Fruit fly (Drosophila melanogaster) whole organism, adult: ENCODE data around the gene Mbs.

ENCODE experiments used
- CG11617 ChIP-seq: fragments of 200-800 bp; sonication (Bioruptor generic); optimal IDR thresholded peaks from 2 replicates; lab custom pipeline; 2017; ENCODE audit warnings: mild to moderate bottlenecking, missing biosample characterization, missing genetic modification reagents, missing genetic modification characterization
- CG12768 ChIP-seq: fragments of 200-800 bp; sonication (Bioruptor generic); optimal IDR thresholded peaks from 2 replicates; lab custom pipeline; 2017; ENCODE audit warnings: missing biosample characterization, missing genetic modification characterization, mild to moderate bottlenecking, moderate library complexity, missing genetic modification reagents
- CG14711 ChIP-seq: fragments of 200-800 bp; sonication (Bioruptor generic); optimal IDR thresholded peaks from 2 replicates; lab custom pipeline; 2018; ENCODE audit warnings: missing biosample characterization, mild to moderate bottlenecking, missing genetic modification characterization, moderate library complexity
- CG1620 ChIP-seq: fragments of 200-800 bp; sonication (Bioruptor generic); optimal IDR thresholded peaks from 2 replicates; lab custom pipeline; 2016; ENCODE audit warnings: missing biosample characterization, missing genetic modification characterization
- CG33017 ChIP-seq: fragments of 200-800 bp; sonication (Bioruptor generic); optimal IDR thresholded peaks from 2 replicates; lab custom pipeline; 2018; ENCODE audit warnings: missing biosample characterization, mild to moderate bottlenecking, missing genetic modification characterization, moderate library complexity
- CG5204 ChIP-seq: fragments of 200-800 bp; sonication (Bioruptor generic); optimal IDR thresholded peaks from 2 replicates; lab custom pipeline; 2016; ENCODE audit warnings: missing biosample characterization, missing genetic modification characterization
- CG7045 ChIP-seq: fragments of 200-800 bp; sonication (Bioruptor generic); optimal IDR thresholded peaks from 2 replicates; lab custom pipeline; 2017; ENCODE audit warnings: missing biosample characterization, mild to moderate bottlenecking, missing genetic modification characterization
- CG7101 ChIP-seq: fragments of 200-800 bp; sonication (Bioruptor generic); optimal IDR thresholded peaks from 2 replicates; lab custom pipeline; 2018; ENCODE audit warnings: missing biosample characterization, mild to moderate bottlenecking, missing genetic modification characterization, moderate library complexity
- Clk ChIP-seq: fragments of 200-800 bp; sonication (Bioruptor generic); optimal IDR thresholded peaks from 2 replicates; lab custom pipeline; 2017; ENCODE audit warnings: missing biosample characterization, missing genetic modification characterization
- Crg-1 ChIP-seq: fragments of 200-800 bp; sonication (Bioruptor generic); optimal IDR thresholded peaks from 2 replicates; lab custom pipeline; 2016; ENCODE audit warnings: missing biosample characterization, missing genetic modification characterization
- Hr96 ChIP-seq: fragments of 200-800 bp; sonication (Bioruptor generic); optimal IDR thresholded peaks from 2 replicates; lab custom pipeline; 2016; ENCODE audit warnings: missing biosample characterization, missing genetic modification characterization
- Mnt ChIP-seq: fragments of 200-800 bp; sonication (Bioruptor generic); optimal IDR thresholded peaks from 2 replicates; lab custom pipeline; 2016; ENCODE audit warnings: missing biosample characterization, mild to moderate bottlenecking, missing genetic modification characterization
- bab1 ChIP-seq: fragments of 200-800 bp; sonication (Bioruptor generic); optimal IDR thresholded peaks from 3 replicates; lab custom pipeline; 2019; ENCODE audit warnings: missing biosample characterization, mild to moderate bottlenecking, missing genetic modification characterization, moderate library complexity
- cic ChIP-seq: fragments of 200-800 bp; sonication (Bioruptor generic); optimal IDR thresholded peaks from 2 replicates; lab custom pipeline; 2017; ENCODE audit warnings: missing biosample characterization, mild to moderate bottlenecking, missing genetic modification characterization, moderate library complexity
- cnc ChIP-seq, 2 experiments: fragments of >200 bp; optimal IDR thresholded peaks; 2 replicates each; lab custom pipeline; 2017
- kay ChIP-seq: fragments of 200-800 bp; sonication (Bioruptor generic); peaks from one replicate; lab custom pipeline; 2016; ENCODE audit warnings: missing biosample characterization, missing genetic modification characterization, borderline replicate concordance
- ovo ChIP-seq: fragments of 200-800 bp; sonication (Bioruptor generic); optimal IDR thresholded peaks from 2 replicates; lab custom pipeline; 2016; ENCODE audit warnings: missing biosample characterization, missing genetic modification characterization
- pad ChIP-seq: fragments of 200-800 bp; sonication (Bioruptor generic); optimal IDR thresholded peaks from 3 replicates; lab custom pipeline; 2017; ENCODE audit warnings: missing biosample characterization, missing genetic modification characterization, mild to moderate bottlenecking, moderate library complexity, missing genetic modification reagents
- tj ChIP-seq: fragments of 200-800 bp; sonication (Bioruptor generic); optimal IDR thresholded peaks from 3 replicates; lab custom pipeline; 2017; ENCODE audit warnings: missing biosample characterization, mild to moderate bottlenecking, missing genetic modification characterization, moderate library complexity
- toe ChIP-seq: fragments of 200-800 bp; sonication (Bioruptor generic); optimal IDR thresholded peaks from 2 replicates; lab custom pipeline; 2016; ENCODE audit warnings: missing biosample characterization, missing genetic modification characterization

Mbs gene

dm6 chr3L:16034224-16034623, 17.5 kb upstream of the Mbs start, which contains the start of gene CG42538:
Gene CG42538, plus strand, starts transcription at chr3L:16034524.
- TF ChIP-seq Crg-1 (GFP tag; lab: Kevin White, UChicago) (no peak), Clk (GFP tag; lab: Kevin White, UChicago) (no peak), CG33017 (tag; lab: Kevin White, UChicago) (no peak), toe (GFP tag; lab: Kevin White, UChicago) (no peak), CG7101 (tag; lab: Kevin White, UChicago) (no peak), bab1 (GFP tag; lab: Kevin White, UChicago) (no peak), Mnt (GFP tag; lab: Kevin White, UChicago) (no peak), Hr96 (no peak), CG12768 (GFP tag; lab: Kevin White, UChicago) (no peak), cic (GFP tag; lab: Kevin White, UChicago) (no peak), pad (GFP tag; lab: Kevin White, UChicago) (no peak), tj (GFP tag; lab: Kevin White, UChicago) (no peak), ovo (GFP tag; lab: Kevin White, UChicago) (no peak), kay (GFP tag; lab: Kevin White, UChicago) (no peak), CG1620 (GFP tag; lab: Kevin White, UChicago) (no peak)

- no peak for TF ChIP-seq Mnt (GFP tag; lab: Kevin White, UChicago)
- no peak for TF ChIP-seq cic (GFP tag; lab: Kevin White, UChicago)
- TF ChIP-seq cnc (optimal IDR thresholded peaks at IDR 0.05; lab: Kevin White, UChicago), result no peak
- TF ChIP-seq tj (GFP tag; lab: Kevin White, UChicago), result no peak
- no peak for TF ChIP-seq kay (GFP tag; lab: Kevin White, UChicago)
- no peak for TF ChIP-seq CG11617 (GFP tag; lab: Kevin White, UChicago)
- TF ChIP-seq CG33017 (tag; lab: Kevin White, UChicago), result no peak
- no peak for TF ChIP-seq Crg-1 (GFP tag; lab: Kevin White, UChicago)
- TF ChIP-seq CG14711 (tag; lab: Kevin White, UChicago), result no peak
- TF ChIP-seq CG7045 (GFP tag; lab: Kevin White, UChicago), result no peak
- TF ChIP-seq toe (GFP tag; lab: Kevin White, UChicago), result no peak
- no peak for TF ChIP-seq CG5204 (GFP tag; lab: Kevin White, UChicago)
- TF ChIP-seq bab1 (GFP tag; lab: Kevin White, UChicago), result no peak
- no peak for TF ChIP-seq Hr96
- no peak for TF ChIP-seq CG12768 (GFP tag; lab: Kevin White, UChicago)
Measured at dm6 chr3L:16035185-16035584, 16.6 kb upstream of the Mbs start, which contains the start of gene CG5895. Gene CG5895, plus strand, starts transcription at chr3L:16035485.

dm6 chr3L:16037048-16037477, 14.7 kb upstream of the Mbs start:
- TF ChIP-seq ovo (GFP tag; lab: Kevin White, UChicago) (peak; percentile 27), CG5204 (GFP tag; lab: Kevin White, UChicago) (peak; percentile 46), CG7101 (tag; lab: Kevin White, UChicago) (peak; percentile 58), Clk (GFP tag; lab: Kevin White, UChicago) (peak; percentile 4), cic (GFP tag; lab: Kevin White, UChicago) (no peak), CG33017 (tag; lab: Kevin White, UChicago) (no peak), cnc (optimal IDR thresholded peaks at IDR 0.05; lab: Kevin White, UChicago) (no peak), CG12768 (GFP tag; lab: Kevin White, UChicago) (no peak), Mnt (GFP tag; lab: Kevin White, UChicago) (no peak), CG11617 (GFP tag; lab: Kevin White, UChicago) (no peak), Hr96 (peak; percentile 31), CG7045 (GFP tag; lab: Kevin White, UChicago) (peak; percentile 51), pad (GFP tag; lab: Kevin White, UChicago) (no peak), kay (GFP tag; lab: Kevin White, UChicago) (peak; percentile 98), bab1 (GFP tag; lab: Kevin White, UChicago) (peak; percentile 83), CG14711 (tag; lab: Kevin White, UChicago) (peak; percentile 52), toe (GFP tag; lab: Kevin White, UChicago) (peak; percentile 16), Crg-1 (GFP tag; lab: Kevin White, UChicago) (peak; percentile 41), CG1620 (GFP tag; lab: Kevin White, UChicago) (peak; percentile 31), tj (GFP tag; lab: Kevin White, UChicago) (no peak)

dm6 chr3L:16037690-16038332, 13.9 kb upstream of the Mbs start:
- TF ChIP-seq CG7045 (GFP tag; lab: Kevin White, UChicago) (no peak), Mnt (GFP tag; lab: Kevin White, UChicago) (peak; percentile 52), CG5204 (GFP tag; lab: Kevin White, UChicago) (no peak), CG1620 (GFP tag; lab: Kevin White, UChicago) (no peak), toe (GFP tag; lab: Kevin White, UChicago) (no peak), Clk (GFP tag; lab: Kevin White, UChicago) (no peak), cnc (optimal IDR thresholded peaks at IDR 0.05; lab: Kevin White, UChicago) (no peak), cic (GFP tag; lab: Kevin White, UChicago) (peak; percentile 8), bab1 (GFP tag; lab: Kevin White, UChicago) (no peak), kay (GFP tag; lab: Kevin White, UChicago) (peak; percentile 84), CG11617 (GFP tag; lab: Kevin White, UChicago) (no peak), tj (GFP tag; lab: Kevin White, UChicago) (peak; percentile 57), CG33017 (tag; lab: Kevin White, UChicago) (peak; percentile 15), CG14711 (tag; lab: Kevin White, UChicago) (no peak), Crg-1 (GFP tag; lab: Kevin White, UChicago) (no peak), Hr96 (no peak), ovo (GFP tag; lab: Kevin White, UChicago) (peak; percentile 23), CG7101 (tag; lab: Kevin White, UChicago) (peak; percentile 16), pad (GFP tag; lab: Kevin White, UChicago) (no peak), CG12768 (GFP tag; lab: Kevin White, UChicago) (peak; percentile 71)
